Fruit fly (Drosophila melanogaster) whole organism, pupa: ENCODE measurements around the gene FMRFaR.

Experiments
- CG10348 ChIP-seq: fragments of 200-800 bp; sonication (Bioruptor generic); IDR thresholded peaks from 2 replicates; pipeline ENCODE4 v1.3.6; 2022; ENCODE audit warnings: missing biosample characterization, missing genetic modification characterization
- CG12605 ChIP-seq: fragments of 200-800 bp; sonication (Bioruptor generic); IDR thresholded peaks from 2 replicates; pipeline ENCODE4 v1.3.6; 2022; ENCODE audit warnings: missing biosample characterization, missing genetic modification characterization
- CG13204 ChIP-seq: fragments of 200-800 bp; sonication (Bioruptor generic); optimal IDR thresholded peaks from 2 replicates; lab custom pipeline; 2018; ENCODE audit warnings: missing biosample characterization, mild to moderate bottlenecking, missing genetic modification characterization, moderate library complexity
- CG14655 ChIP-seq: fragments of 200-800 bp; sonication (Bioruptor generic); optimal IDR thresholded peaks from 3 replicates; lab custom pipeline; 2017; ENCODE audit warnings: mild to moderate bottlenecking, missing biosample characterization, missing genetic modification reagents, missing genetic modification characterization
- CG15710 ChIP-seq: fragments of 200-800 bp; sonication (Bioruptor generic); optimal IDR thresholded peaks from 2 replicates; lab custom pipeline; 2018; ENCODE audit warnings: missing biosample characterization, mild to moderate bottlenecking, missing genetic modification characterization, moderate library complexity
- CG17806 ChIP-seq: fragments of 200-800 bp; sonication (Bioruptor generic); optimal IDR thresholded peaks from 2 replicates; lab custom pipeline; 2018; ENCODE audit warnings: missing biosample characterization, mild to moderate bottlenecking, missing genetic modification characterization, moderate library complexity
- CG32121 ChIP-seq: fragments of 200-800 bp; sonication (Bioruptor generic); IDR thresholded peaks from 2 replicates; pipeline ENCODE4 v1.3.6; 2022; ENCODE audit warnings: missing biosample characterization, missing genetic modification characterization
- CG34367 ChIP-seq: fragments of 200-800 bp; sonication (Bioruptor generic); optimal IDR thresholded peaks from 2 replicates; lab custom pipeline; 2018; ENCODE audit warnings: missing biosample characterization, mild to moderate bottlenecking, missing genetic modification characterization
- CG4496 ChIP-seq: fragments of 200-800 bp; sonication (Bioruptor generic); IDR thresholded peaks from 3 replicates; pipeline ENCODE4 v1.3.6; 2022; ENCODE audit warnings: missing biosample characterization, missing genetic modification characterization
- CG8159 ChIP-seq: fragments of 200-800 bp; sonication (Bioruptor generic); optimal IDR thresholded peaks from 3 replicates; lab custom pipeline; 2018; ENCODE audit warnings: missing biosample characterization, mild to moderate bottlenecking, missing genetic modification characterization, moderate library complexity
- CG8301 ChIP-seq: fragments of 200-800 bp; sonication (Bioruptor generic); optimal IDR thresholded peaks from 2 replicates; lab custom pipeline; 2018; ENCODE audit warnings: missing biosample characterization, mild to moderate bottlenecking, missing genetic modification characterization
- CG9948 ChIP-seq: fragments of 200-800 bp; sonication (Bioruptor generic); optimal IDR thresholded peaks from 2 replicates; lab custom pipeline; 2018; ENCODE audit warnings: missing biosample characterization, mild to moderate bottlenecking, missing genetic modification characterization, moderate library complexity
- D1 ChIP-seq: fragments of 200-800 bp; sonication (Bioruptor generic); optimal IDR thresholded peaks from 2 replicates; lab custom pipeline; 2018; ENCODE audit warnings: missing biosample characterization, mild to moderate bottlenecking, missing genetic modification characterization, moderate library complexity
- EcR ChIP-seq: fragments of 200-800 bp; sonication (Bioruptor generic); optimal IDR thresholded peaks from 3 replicates; lab custom pipeline; 2019; ENCODE audit warnings: missing biosample characterization, missing genetic modification characterization, mild to moderate bottlenecking, moderate library complexity, missing genetic modification reagents
- Ets98B ChIP-seq: fragments of 200-800 bp; sonication (Bioruptor generic); IDR thresholded peaks from 2 replicates; pipeline ENCODE4 v1.3.6; 2022; ENCODE audit warnings: missing biosample characterization, missing genetic modification characterization
- Pif1A ChIP-seq: fragments of 200-800 bp; sonication (Bioruptor generic); optimal IDR thresholded peaks from 3 replicates; lab custom pipeline; 2016; ENCODE audit warnings: missing biosample characterization, missing genetic modification characterization
- Pif1B ChIP-seq: fragments of 200-800 bp; sonication (Bioruptor generic); optimal IDR thresholded peaks from 3 replicates; lab custom pipeline; 2016; ENCODE audit warnings: missing biosample characterization, missing genetic modification characterization
- Snoo ChIP-seq: fragments of 200-800 bp; sonication (Bioruptor generic); optimal IDR thresholded peaks from 3 replicates; lab custom pipeline; 2017; ENCODE audit warnings: missing biosample characterization, mild to moderate bottlenecking, missing genetic modification characterization, inconsistent platforms
- fd96Ca ChIP-seq: fragments of 200-800 bp; sonication (Bioruptor generic); IDR thresholded peaks from 3 replicates; pipeline ENCODE4 v1.3.6; 2022; ENCODE audit warnings: missing biosample characterization, missing genetic modification characterization
- gl ChIP-seq: fragments of 200-800 bp; sonication (Bioruptor generic); optimal IDR thresholded peaks from 2 replicates; lab custom pipeline; 2018; ENCODE audit warnings: missing biosample characterization, mild to moderate bottlenecking, missing genetic modification characterization
- rn ChIP-seq: fragments of 200-800 bp; sonication (Bioruptor generic); IDR thresholded peaks from 2 replicates; pipeline ENCODE4 v1.3.6; 2022; ENCODE audit warnings: missing biosample characterization, missing genetic modification characterization

Gene FMRFaR

DNA sequence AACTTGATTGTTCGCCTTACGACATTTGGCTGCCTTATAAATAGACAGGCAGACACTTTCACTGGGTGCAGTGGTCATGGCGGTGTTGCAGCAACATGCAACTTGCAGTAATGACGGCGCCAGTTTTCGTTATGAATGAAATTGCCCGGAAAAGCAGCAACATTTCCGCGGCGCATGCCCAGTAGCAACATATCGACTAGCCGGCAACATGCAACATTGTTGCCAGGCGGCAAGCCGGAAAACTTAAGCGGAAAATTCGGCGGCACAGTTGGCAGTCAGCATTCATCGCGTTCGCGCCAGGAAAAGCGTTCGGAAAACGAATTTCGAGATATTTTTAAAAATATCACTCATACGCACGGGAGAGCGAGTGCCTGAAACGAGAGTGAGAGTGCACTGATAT is at the start of gene FMRFaR:
TSS of gene FMRFaR (plus strand) at position 272 of the 400 bp plus-strand sequence.
- TF ChIP-seq CG8159 (tag; lab: Kevin White, UChicago) (no peak), CG9948 (no peak), gl (tag; lab: Kevin White, UChicago) (no peak), CG14655 (GFP tag; lab: Kevin White, UChicago) (peak; percentile 15), EcR (GFP tag; lab: Kevin White, UChicago) (no peak), CG34367 (tag; lab: Kevin White, UChicago) (no peak), Snoo (tag; lab: Kevin White, UChicago) (no peak), CG32121 (GFP tag; lab: Robert Waterston, UW) (no peak)

dm6 chr3L:2960949-2961584 is 40.4 kb upstream of the FMRFaR start, which contains the start of the genes CG34025 and Or63a:
TSS of gene CG34025 (minus strand) at chr3L:2961049.
TSS of gene Or63a (plus strand) at chr3L:2961534.
- TF ChIP-seq CG13204 (no peak), EcR (GFP tag; lab: Kevin White, UChicago) (no peak), gl (tag; lab: Kevin White, UChicago) (no peak), CG9948 (no peak), D1 (tag; lab: Kevin White, UChicago) (no peak), Ets98B (GFP tag; lab: Robert Waterston, UW) (no peak)

DNA sequence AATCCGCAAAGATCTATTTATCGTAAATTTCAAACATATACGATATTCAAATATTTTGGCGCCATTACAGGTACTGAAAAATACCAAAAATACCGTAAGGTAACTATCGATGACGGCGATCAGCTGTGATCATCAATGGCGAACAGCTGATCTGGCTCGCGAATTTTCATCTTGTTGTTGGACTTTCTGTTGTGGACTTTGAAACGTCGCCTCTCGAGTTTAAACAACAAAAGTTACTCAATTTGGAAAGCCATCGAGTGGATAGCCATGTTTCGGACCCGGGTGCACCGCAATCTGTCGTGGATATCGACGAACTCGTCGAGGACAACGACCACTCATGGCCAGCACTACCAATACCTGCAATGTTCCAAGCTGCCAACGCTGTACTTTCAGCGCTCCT is 20.7 kb upstream of the FMRFaR start, which contains the start of gene CPT2:
TSS of gene CPT2 (plus strand) at position 167 of the 400 bp plus-strand sequence.
- no peak for TF ChIP-seq CG9948
- TF ChIP-seq CG4496 (GFP tag; lab: Robert Waterston, UW): peak; percentile 75; the same call in 2 of the 3 replicates
- no peak for TF ChIP-seq CG15710
- peak; percentile 16 for TF ChIP-seq CG8159 (tag; lab: Kevin White, UChicago)
- TF ChIP-seq CG8301 (tag; lab: Kevin White, UChicago): no peak
- peak; percentile 51 for TF ChIP-seq CG14655 (GFP tag; lab: Kevin White, UChicago)
- 0 out of 3 replicates have a peak, but pooled peaks have one; percentile 19 for TF ChIP-seq fd96Ca (GFP tag; lab: Robert Waterston, UW)
- TF ChIP-seq gl (tag; lab: Kevin White, UChicago): peak; percentile 70
- peak; percentile 37; the same call in 1 of the 2 replicates for TF ChIP-seq CG12605 (GFP tag; lab: Robert Waterston, UW)
- no peak for TF ChIP-seq CG10348 (GFP tag; lab: Robert Waterston, UW)

- no peak for TF ChIP-seq Ets98B (GFP tag; lab: Robert Waterston, UW)
- TF ChIP-seq CG4496 (GFP tag; lab: Robert Waterston, UW): no peak
- no peak for TF ChIP-seq CG13204
- TF ChIP-seq CG32121 (GFP tag; lab: Robert Waterston, UW): no peak
- TF ChIP-seq CG14655 (GFP tag; lab: Kevin White, UChicago): no peak
- TF ChIP-seq CG12605 (GFP tag; lab: Robert Waterston, UW): no peak
- no peak for TF ChIP-seq CG8159 (tag; lab: Kevin White, UChicago)
- TF ChIP-seq gl (tag; lab: Kevin White, UChicago): no peak
- no peak for TF ChIP-seq fd96Ca (GFP tag; lab: Robert Waterston, UW)
- TF ChIP-seq rn (GFP tag; lab: Robert Waterston, UW): no peak
- TF ChIP-seq CG34367 (tag; lab: Kevin White, UChicago): no peak
- TF ChIP-seq CG8301 (tag; lab: Kevin White, UChicago): no peak
- TF ChIP-seq, all 21 proteins: peak for 0
These were observed 15.2 kb upstream of the FMRFaR start for dm6 chr3L:2986302-2986701.

DNA sequence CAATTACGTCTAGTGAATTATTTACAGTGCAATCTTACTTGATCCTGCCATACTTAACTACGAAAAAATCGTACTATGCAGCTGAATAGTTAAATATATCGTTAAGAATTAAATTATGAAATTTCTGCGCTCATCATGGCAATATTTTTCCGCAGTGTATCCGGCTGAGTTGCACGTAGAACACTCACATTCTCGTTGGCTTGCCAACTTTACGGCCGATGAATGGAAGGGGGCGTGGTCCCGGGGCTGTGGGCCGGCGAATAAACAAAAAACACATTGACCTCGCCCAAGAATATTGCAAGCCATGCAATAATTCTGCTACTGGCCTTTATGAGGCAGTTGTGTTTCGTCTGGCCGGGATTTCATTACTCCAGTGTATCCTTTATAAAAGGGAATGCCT is 13.8 kb upstream of the FMRFaR start:
- TF ChIP-seq CG8301 (tag; lab: Kevin White, UChicago): no peak
- no peak for TF ChIP-seq Pif1B (GFP tag; lab: Kevin White, UChicago)
- TF ChIP-seq CG32121 (GFP tag; lab: Robert Waterston, UW): no peak
- TF ChIP-seq Snoo (tag; lab: Kevin White, UChicago): no peak
- no peak for TF ChIP-seq CG8159 (tag; lab: Kevin White, UChicago)
- no peak for TF ChIP-seq CG15710
- no peak for TF ChIP-seq Pif1A (GFP tag; lab: Kevin White, UChicago)
- no peak for TF ChIP-seq CG17806 (tag; lab: Kevin White, UChicago)
- no peak for TF ChIP-seq CG34367 (tag; lab: Kevin White, UChicago)

dm6 chr3L:2994872-2995271 is 6.6 kb upstream of the FMRFaR start, which contains the start of gene CG2113:
TSS of gene CG2113 (plus strand) at chr3L:2995172.
- TF ChIP-seq CG15710 (no peak), EcR (GFP tag; lab: Kevin White, UChicago) (no peak), CG34367 (tag; lab: Kevin White, UChicago) (no peak), Ets98B (GFP tag; lab: Robert Waterston, UW) (no peak), Pif1A (GFP tag; lab: Kevin White, UChicago) (no peak), Pif1B (GFP tag; lab: Kevin White, UChicago) (no peak)
- TF ChIP-seq, all 21 proteins: peak for 0
